Worm (Caenorhabditis elegans): ENCODE data around the gene ncx-6.

ncx-6 gene

ce11 chrIII:9747133-9747532 lies 33.4 kb upstream of the ncx-6 start, which contains the start of the genes iff-1 and cdk-1:
Gene iff-1, minus strand, starts transcription at chrIII:9747193.
Gene cdk-1, plus strand, starts transcription at chrIII:9747472.
- no peak for TF ChIP-seq B0310.2 (tag; optimal IDR thresholded peaks at IDR 0.05)
- peak; percentile 33 for TF ChIP-seq hmg-4 (GFP tag; optimal IDR thresholded peaks at IDR 0.05)

ce11 chrIII:9746665-9747064 lies 32.9 kb upstream of the ncx-6 start:
- TF ChIP-seq tbx-11 (GFP tag; IDR thresholded peaks at IDR 0.05) (no peak), sea-1 (GFP tag; conservative IDR thresholded peaks at IDR 0.05) (no peak), scrt-1 (GFP tag; IDR thresholded peaks at IDR 0.05) (no peak), hmg-4 (GFP tag; optimal IDR thresholded peaks at IDR 0.05) (no peak), tbx-37 (GFP tag; conservative IDR thresholded peaks at IDR 0.05) (no peak), F13C5.2 (tag; optimal IDR thresholded peaks at IDR 0.05) (no peak), ceh-36 (tag; optimal IDR thresholded peaks at IDR 0.05) (no peak), hmbx-1 (tag; optimal IDR thresholded peaks at IDR 0.05) (no peak), pes-1 (GFP tag; IDR thresholded peaks at IDR 0.05) (no peak), ceh-13 (GFP tag; optimal IDR thresholded peaks at IDR 0.05) (no peak), aly-1 (tag; optimal IDR thresholded peaks at IDR 0.05) (no peak), ama-1 (optimal IDR thresholded peaks at IDR 0.05) (no peak), hnd-1 (tag; optimal IDR thresholded peaks at IDR 0.05) (no peak), flt-1 (GFP tag; IDR thresholded peaks at IDR 0.05) (no peak)

ce11 chrIII:9745333-9745897 lies 31.7 kb upstream of the ncx-6 start:
- TF ChIP-seq B0310.2 (tag; optimal IDR thresholded peaks at IDR 0.05) (no peak), tra-4 (tag; optimal IDR thresholded peaks at IDR 0.05) (no peak), pes-1 (GFP tag; IDR thresholded peaks at IDR 0.05) (no peak), F13C5.2 (tag; optimal IDR thresholded peaks at IDR 0.05) (no peak), ceh-36 (tag; optimal IDR thresholded peaks at IDR 0.05) (no peak), tbx-11 (GFP tag; IDR thresholded peaks at IDR 0.05) (no peak), scrt-1 (GFP tag; IDR thresholded peaks at IDR 0.05) (no peak), ets-7 (tag; optimal IDR thresholded peaks at IDR 0.05) (no peak), hmbx-1 (tag; optimal IDR thresholded peaks at IDR 0.05) (no peak), hmg-4 (GFP tag; optimal IDR thresholded peaks at IDR 0.05) (no peak), hnd-1 (tag; optimal IDR thresholded peaks at IDR 0.05) (no peak), ama-1 (optimal IDR thresholded peaks at IDR 0.05) (no peak), aly-1 (tag; optimal IDR thresholded peaks at IDR 0.05) (no peak), tbx-37 (GFP tag; conservative IDR thresholded peaks at IDR 0.05) (no peak), flt-1 (GFP tag; IDR thresholded peaks at IDR 0.05) (no peak), sea-1 (GFP tag; conservative IDR thresholded peaks at IDR 0.05) (no peak), ceh-13 (GFP tag; optimal IDR thresholded peaks at IDR 0.05) (no peak)

- TF ChIP-seq F13C5.2 (tag; optimal IDR thresholded peaks at IDR 0.05) (no peak), B0310.2 (tag; optimal IDR thresholded peaks at IDR 0.05) (no peak), pes-1 (GFP tag; IDR thresholded peaks at IDR 0.05) (no peak), ama-1 (optimal IDR thresholded peaks at IDR 0.05) (no peak), ceh-36 (tag; optimal IDR thresholded peaks at IDR 0.05) (no peak), aly-1 (tag; optimal IDR thresholded peaks at IDR 0.05) (no peak)
These were observed 30.8 kb upstream of the ncx-6 start for ce11 chrIII:9744525-9744924.

- TF ChIP-seq tra-4 (tag; optimal IDR thresholded peaks at IDR 0.05) (no peak), tbx-37 (GFP tag; conservative IDR thresholded peaks at IDR 0.05) (no peak)
These were observed 29.5 kb upstream of the ncx-6 start, which contains the start of gene T05G5.1 for ce11 chrIII:9743239-9743638. Gene T05G5.1, minus strand, starts transcription at chrIII:9743339.

ce11 chrIII:9741985-9742384 lies 28.2 kb upstream of the ncx-6 start:
- no peak for TF ChIP-seq tbx-11 (GFP tag; IDR thresholded peaks at IDR 0.05)
- no peak for TF ChIP-seq ama-1 (optimal IDR thresholded peaks at IDR 0.05)
- no peak for TF ChIP-seq pes-1 (GFP tag; IDR thresholded peaks at IDR 0.05)
- TF ChIP-seq ceh-36 (tag; optimal IDR thresholded peaks at IDR 0.05) = no peak
- TF ChIP-seq ceh-13 (GFP tag; optimal IDR thresholded peaks at IDR 0.05) = no peak
- no peak for TF ChIP-seq B0310.2 (tag; optimal IDR thresholded peaks at IDR 0.05)
- no peak for TF ChIP-seq flt-1 (GFP tag; IDR thresholded peaks at IDR 0.05)
- no peak for TF ChIP-seq hnd-1 (tag; optimal IDR thresholded peaks at IDR 0.05)
- TF ChIP-seq scrt-1 (GFP tag; IDR thresholded peaks at IDR 0.05) = no peak
- no peak for TF ChIP-seq hmbx-1 (tag; optimal IDR thresholded peaks at IDR 0.05)

ce11 chrIII:9740663-9741062 lies 26.9 kb upstream of the ncx-6 start:
- TF ChIP-seq flt-1 (GFP tag; IDR thresholded peaks at IDR 0.05) = no peak
- TF ChIP-seq hnd-1 (tag; optimal IDR thresholded peaks at IDR 0.05) = no peak
- no peak for TF ChIP-seq hmbx-1 (tag; optimal IDR thresholded peaks at IDR 0.05)
- no peak for TF ChIP-seq tbx-37 (GFP tag; conservative IDR thresholded peaks at IDR 0.05)
- TF ChIP-seq scrt-1 (GFP tag; IDR thresholded peaks at IDR 0.05) = no peak
- TF ChIP-seq B0310.2 (tag; optimal IDR thresholded peaks at IDR 0.05) = no peak
- no peak for TF ChIP-seq ceh-36 (tag; optimal IDR thresholded peaks at IDR 0.05)
- TF ChIP-seq hmg-4 (GFP tag; optimal IDR thresholded peaks at IDR 0.05) = no peak
- no peak for TF ChIP-seq F13C5.2 (tag; optimal IDR thresholded peaks at IDR 0.05)
- no peak for TF ChIP-seq tra-4 (tag; optimal IDR thresholded peaks at IDR 0.05)
- no peak for TF ChIP-seq ama-1 (optimal IDR thresholded peaks at IDR 0.05)
- TF ChIP-seq tbx-11 (GFP tag; IDR thresholded peaks at IDR 0.05) = no peak
- no peak for TF ChIP-seq ets-7 (tag; optimal IDR thresholded peaks at IDR 0.05)
- no peak for TF ChIP-seq aly-1 (tag; optimal IDR thresholded peaks at IDR 0.05)
- TF ChIP-seq ceh-13 (GFP tag; optimal IDR thresholded peaks at IDR 0.05) = no peak

- no peak for TF ChIP-seq ets-7 (tag; optimal IDR thresholded peaks at IDR 0.05)
- TF ChIP-seq aly-1 (tag; optimal IDR thresholded peaks at IDR 0.05) = no peak
- TF ChIP-seq hmbx-1 (tag; optimal IDR thresholded peaks at IDR 0.05) = no peak
- TF ChIP-seq F13C5.2 (tag; optimal IDR thresholded peaks at IDR 0.05) = no peak
- TF ChIP-seq B0310.2 (tag; optimal IDR thresholded peaks at IDR 0.05) = no peak
- no peak for TF ChIP-seq scrt-1 (GFP tag; IDR thresholded peaks at IDR 0.05)
- no peak for TF ChIP-seq flt-1 (GFP tag; IDR thresholded peaks at IDR 0.05)
- no peak for TF ChIP-seq tra-4 (tag; optimal IDR thresholded peaks at IDR 0.05)
- TF ChIP-seq ceh-36 (tag; optimal IDR thresholded peaks at IDR 0.05) = no peak
- TF ChIP-seq tbx-11 (GFP tag; IDR thresholded peaks at IDR 0.05) = no peak
- TF ChIP-seq hmg-4 (GFP tag; optimal IDR thresholded peaks at IDR 0.05) = no peak
- TF ChIP-seq hnd-1 (tag; optimal IDR thresholded peaks at IDR 0.05) = no peak
- no peak for TF ChIP-seq pes-1 (GFP tag; IDR thresholded peaks at IDR 0.05)
- no peak for TF ChIP-seq sea-1 (GFP tag; conservative IDR thresholded peaks at IDR 0.05)
These were observed 25.2 kb upstream of the ncx-6 start, which contains the start of gene hlh-4 for ce11 chrIII:9738954-9739353. Gene hlh-4, minus strand, starts transcription at chrIII:9739054.
